Worm (Caenorhabditis elegans) whole organism, L4 larva: ENCODE results near the gene ZC404.2.

Experiments used
- ama-1 ChIP-seq: fragments of 150-350 bp; optimal IDR thresholded peaks from 2 replicates; lab custom pipeline; 2014; ENCODE audit warnings: inconsistent platforms, mixed read lengths
- nhr-10 ChIP-seq: fragments of 150-350 bp; optimal IDR thresholded peaks from 2 replicates; lab custom pipeline; 2014; ENCODE audit warnings: missing biosample characterization, missing genetic modification characterization

- TF ChIP-seq nhr-10 (tag; lab: Kevin White, UChicago) (no peak), ama-1 (lab: Kevin White, UChicago) (no peak)
Observed at ce11 chrV:6799564-6799963, 11.8 kb downstream of the ZC404.2 start, which contains the start of gene dmsr-9.
